Fruit fly (Drosophila melanogaster) whole organism, adult: ENCODE measurements around the gene LysB.
A peak's percentile ranks its signal among the peaks of the same experiment; 100 is the strongest.

Source experiments
- CG11617 ChIP-seq: fragments of 200-800 bp; sonication (Bioruptor generic); optimal IDR thresholded peaks from 2 replicates; lab custom pipeline; 2017; ENCODE audit warnings: mild to moderate bottlenecking, missing biosample characterization, missing genetic modification reagents, missing genetic modification characterization
- CG12768 ChIP-seq: fragments of 200-800 bp; sonication (Bioruptor generic); optimal IDR thresholded peaks from 2 replicates; lab custom pipeline; 2017; ENCODE audit warnings: missing biosample characterization, missing genetic modification characterization, mild to moderate bottlenecking, moderate library complexity, missing genetic modification reagents
- CG14711 ChIP-seq: fragments of 200-800 bp; sonication (Bioruptor generic); optimal IDR thresholded peaks from 2 replicates; lab custom pipeline; 2018; ENCODE audit warnings: missing biosample characterization, mild to moderate bottlenecking, missing genetic modification characterization, moderate library complexity
- CG1620 ChIP-seq: fragments of 200-800 bp; sonication (Bioruptor generic); optimal IDR thresholded peaks from 2 replicates; lab custom pipeline; 2016; ENCODE audit warnings: missing biosample characterization, missing genetic modification characterization
- CG33017 ChIP-seq: fragments of 200-800 bp; sonication (Bioruptor generic); optimal IDR thresholded peaks from 2 replicates; lab custom pipeline; 2018; ENCODE audit warnings: missing biosample characterization, mild to moderate bottlenecking, missing genetic modification characterization, moderate library complexity
- CG5204 ChIP-seq: fragments of 200-800 bp; sonication (Bioruptor generic); optimal IDR thresholded peaks from 2 replicates; lab custom pipeline; 2016; ENCODE audit warnings: missing biosample characterization, missing genetic modification characterization
- CG7045 ChIP-seq: fragments of 200-800 bp; sonication (Bioruptor generic); optimal IDR thresholded peaks from 2 replicates; lab custom pipeline; 2017; ENCODE audit warnings: missing biosample characterization, mild to moderate bottlenecking, missing genetic modification characterization
- CG7101 ChIP-seq: fragments of 200-800 bp; sonication (Bioruptor generic); optimal IDR thresholded peaks from 2 replicates; lab custom pipeline; 2018; ENCODE audit warnings: missing biosample characterization, mild to moderate bottlenecking, missing genetic modification characterization, moderate library complexity
- Clk ChIP-seq: fragments of 200-800 bp; sonication (Bioruptor generic); optimal IDR thresholded peaks from 2 replicates; lab custom pipeline; 2017; ENCODE audit warnings: missing biosample characterization, missing genetic modification characterization
- Crg-1 ChIP-seq: fragments of 200-800 bp; sonication (Bioruptor generic); optimal IDR thresholded peaks from 2 replicates; lab custom pipeline; 2016; ENCODE audit warnings: missing biosample characterization, missing genetic modification characterization
- Hr96 ChIP-seq: fragments of 200-800 bp; sonication (Bioruptor generic); optimal IDR thresholded peaks from 2 replicates; lab custom pipeline; 2016; ENCODE audit warnings: missing biosample characterization, missing genetic modification characterization
- Mnt ChIP-seq: fragments of 200-800 bp; sonication (Bioruptor generic); optimal IDR thresholded peaks from 2 replicates; lab custom pipeline; 2016; ENCODE audit warnings: missing biosample characterization, mild to moderate bottlenecking, missing genetic modification characterization
- bab1 ChIP-seq: fragments of 200-800 bp; sonication (Bioruptor generic); optimal IDR thresholded peaks from 3 replicates; lab custom pipeline; 2019; ENCODE audit warnings: missing biosample characterization, mild to moderate bottlenecking, missing genetic modification characterization, moderate library complexity
- cic ChIP-seq: fragments of 200-800 bp; sonication (Bioruptor generic); optimal IDR thresholded peaks from 2 replicates; lab custom pipeline; 2017; ENCODE audit warnings: missing biosample characterization, mild to moderate bottlenecking, missing genetic modification characterization, moderate library complexity
- cnc ChIP-seq, 2 experiments: fragments of >200 bp; optimal IDR thresholded peaks; 2 replicates each; lab custom pipeline; 2017
- kay ChIP-seq: fragments of 200-800 bp; sonication (Bioruptor generic); peaks from one replicate; lab custom pipeline; 2016; ENCODE audit warnings: missing biosample characterization, missing genetic modification characterization, borderline replicate concordance
- ovo ChIP-seq: fragments of 200-800 bp; sonication (Bioruptor generic); optimal IDR thresholded peaks from 2 replicates; lab custom pipeline; 2016; ENCODE audit warnings: missing biosample characterization, missing genetic modification characterization
- pad ChIP-seq: fragments of 200-800 bp; sonication (Bioruptor generic); optimal IDR thresholded peaks from 3 replicates; lab custom pipeline; 2017; ENCODE audit warnings: missing biosample characterization, missing genetic modification characterization, mild to moderate bottlenecking, moderate library complexity, missing genetic modification reagents
- tj ChIP-seq: fragments of 200-800 bp; sonication (Bioruptor generic); optimal IDR thresholded peaks from 3 replicates; lab custom pipeline; 2017; ENCODE audit warnings: missing biosample characterization, mild to moderate bottlenecking, missing genetic modification characterization, moderate library complexity
- toe ChIP-seq: fragments of 200-800 bp; sonication (Bioruptor generic); optimal IDR thresholded peaks from 2 replicates; lab custom pipeline; 2016; ENCODE audit warnings: missing biosample characterization, missing genetic modification characterization

LysB gene

DNA sequence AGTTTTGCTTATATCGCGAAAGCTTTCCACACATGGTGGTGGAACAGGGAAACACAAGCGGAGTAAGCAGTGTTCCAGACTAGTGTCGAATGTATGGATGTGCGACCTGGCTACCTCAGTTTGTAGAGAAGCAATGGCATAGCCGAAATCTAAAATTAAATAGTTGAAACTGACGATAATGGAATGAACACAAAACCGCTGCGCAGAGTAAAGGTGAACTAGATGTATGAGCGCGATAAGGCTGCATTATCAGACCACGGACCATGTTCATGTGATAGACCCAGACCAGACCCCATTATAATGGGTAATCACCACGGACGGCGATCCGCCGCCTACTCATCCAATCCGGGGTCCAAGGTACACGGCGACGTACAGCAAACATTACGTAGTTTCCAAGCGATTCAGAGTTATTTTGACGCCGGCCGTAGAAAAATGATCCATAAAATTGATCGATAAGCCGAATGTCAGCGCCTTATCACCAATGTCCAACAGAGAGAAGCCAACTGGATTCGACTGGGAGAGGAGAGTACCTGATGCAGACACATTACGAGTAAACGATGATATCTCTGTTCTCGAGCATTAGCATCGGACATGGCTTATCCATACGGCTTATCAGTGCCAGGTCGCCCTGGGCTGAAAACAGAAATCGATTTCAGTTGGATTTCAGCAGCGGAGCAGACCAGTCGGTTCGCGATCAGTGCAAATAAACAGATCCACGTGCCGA, 18.1 kb upstream of the LysB start, which contains the start of gene CG13912:
CG13912 (plus strand) TSS at position 653 of the 724 bp plus-strand sequence.
- TF ChIP-seq Crg-1 (no peak), cic (GFP tag; lab: Kevin White, UChicago) (peak; percentile 53), toe (GFP tag; lab: Kevin White, UChicago) (no peak), CG33017 (peak; percentile 12), tj (peak; percentile 10), CG12768 (peak; percentile 59), CG11617 (GFP tag; lab: Kevin White, UChicago) (no peak), CG7101 (tag; lab: Kevin White, UChicago) (peak; percentile 3), Hr96 (GFP tag; lab: Kevin White, UChicago) (peak; percentile 36), pad (GFP tag; lab: Kevin White, UChicago) (no peak), kay (GFP tag; lab: Kevin White, UChicago) (peak; percentile 93), CG1620 (GFP tag; lab: Kevin White, UChicago) (no peak), Mnt (GFP tag; lab: Kevin White, UChicago) (peak; percentile 87)

- TF ChIP-seq CG1620 (GFP tag; lab: Kevin White, UChicago) (no peak), ovo (GFP tag; lab: Kevin White, UChicago) (no peak), toe (GFP tag; lab: Kevin White, UChicago) (no peak), bab1 (GFP tag; lab: Kevin White, UChicago) (no peak), CG14711 (tag; lab: Kevin White, UChicago) (no peak), CG11617 (GFP tag; lab: Kevin White, UChicago) (no peak), Crg-1 (no peak), cnc (optimal IDR thresholded peaks at IDR 0.05; lab: Kevin White, UChicago) (no peak), CG7045 (GFP tag; lab: Kevin White, UChicago) (no peak), Clk (GFP tag; lab: Kevin White, UChicago) (no peak), Hr96 (GFP tag; lab: Kevin White, UChicago) (no peak), pad (GFP tag; lab: Kevin White, UChicago) (no peak), cic (GFP tag; lab: Kevin White, UChicago) (no peak), CG12768 (no peak), CG33017 (no peak), CG5204 (GFP tag; lab: Kevin White, UChicago) (no peak), tj (no peak)
Measured at dm6 chr3L:1193123-1193844, 13.9 kb upstream of the LysB start, which contains the start of gene Trhn. Gene Trhn, minus strand, starts transcription at chr3L:1193173.

DNA sequence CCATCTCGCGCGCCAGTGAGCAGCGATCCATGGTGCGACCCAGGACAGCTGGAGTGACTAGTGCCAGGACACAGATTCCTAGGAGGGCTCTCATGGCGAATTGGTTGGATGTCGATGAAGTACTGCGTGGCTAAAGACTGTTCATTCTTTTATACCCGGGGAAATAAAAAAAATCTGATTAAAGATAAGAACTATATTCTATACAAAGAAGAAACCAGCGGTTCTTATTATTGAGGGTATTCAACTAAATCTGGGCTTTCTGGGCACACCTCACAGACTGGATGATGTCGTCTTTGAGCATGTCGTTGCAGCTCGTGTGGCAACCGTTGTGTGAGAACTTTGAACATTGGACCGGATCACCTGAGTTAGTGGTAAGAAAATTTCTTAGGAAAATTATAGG, 12.0 kb upstream of the LysB start, which contains the start of gene LysX:
LysX (minus strand) TSS at position 101 of the 400 bp plus-strand sequence.
- TF ChIP-seq cic (GFP tag; lab: Kevin White, UChicago) (no peak), CG33017 (no peak), pad (GFP tag; lab: Kevin White, UChicago) (no peak), kay (GFP tag; lab: Kevin White, UChicago) (no peak), Mnt (GFP tag; lab: Kevin White, UChicago) (no peak), bab1 (GFP tag; lab: Kevin White, UChicago) (no peak), CG7101 (tag; lab: Kevin White, UChicago) (no peak), cnc (optimal IDR thresholded peaks at IDR 0.05; lab: Kevin White, UChicago) (no peak), Hr96 (GFP tag; lab: Kevin White, UChicago) (no peak), CG1620 (GFP tag; lab: Kevin White, UChicago) (no peak), ovo (GFP tag; lab: Kevin White, UChicago) (no peak), CG12768 (no peak), CG7045 (GFP tag; lab: Kevin White, UChicago) (no peak), Clk (GFP tag; lab: Kevin White, UChicago) (no peak), toe (GFP tag; lab: Kevin White, UChicago) (no peak), CG5204 (GFP tag; lab: Kevin White, UChicago) (no peak), Crg-1 (no peak)

- no peak for TF ChIP-seq CG12768
- TF ChIP-seq toe (GFP tag; lab: Kevin White, UChicago): peak; percentile 28
Measured at dm6 chr3L:1195868-1196552, 11.2 kb upstream of the LysB start, which contains the start of gene Aplip1. Gene Aplip1, plus strand, starts transcription at chr3L:1196317.

DNA sequence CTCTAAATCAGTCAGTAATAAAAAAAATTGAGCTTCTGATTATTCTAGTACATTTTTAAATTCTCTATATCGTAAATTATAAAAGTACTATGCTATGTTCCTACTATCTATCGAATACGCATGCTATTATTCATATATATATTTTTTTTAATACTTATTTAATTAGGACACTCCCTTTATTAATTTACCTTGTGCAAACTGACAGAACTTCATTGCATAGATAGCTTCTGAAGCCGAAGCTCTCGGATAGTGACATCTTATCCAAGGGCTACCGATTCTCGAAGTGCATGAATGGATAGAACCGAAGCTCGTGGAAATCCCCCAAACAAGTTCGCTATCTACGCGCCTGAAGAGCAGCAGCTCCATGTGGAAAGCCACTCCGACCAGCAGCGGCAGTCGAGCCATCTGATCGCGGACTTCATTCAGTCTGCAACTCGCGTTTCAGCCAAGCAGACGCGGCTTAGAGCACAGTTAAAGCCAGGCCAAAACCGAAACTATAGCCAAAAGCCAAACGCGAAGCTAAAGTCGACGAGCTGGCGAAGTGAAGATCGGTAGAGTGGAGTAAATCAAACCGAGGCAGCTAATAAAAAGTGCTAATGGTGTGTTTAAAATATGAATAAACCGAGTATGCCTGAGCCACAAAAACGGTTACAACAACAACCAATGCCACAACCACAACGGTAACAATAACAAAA, 6.7 kb upstream of the LysB start, which contains the start of gene mwh:
mwh (plus strand) TSS at position 430 of the 695 bp plus-strand sequence.
- no peak for TF ChIP-seq CG7045 (GFP tag; lab: Kevin White, UChicago)
- TF ChIP-seq CG14711 (tag; lab: Kevin White, UChicago): no peak
- no peak for TF ChIP-seq pad (GFP tag; lab: Kevin White, UChicago)
